Worm (Caenorhabditis elegans) whole organism, mixed stage, embryonic: Measurements from ENCODE around the gene C04A2.15.

ENCODE experiments used
- ceh-39 ChIP-seq: fragments of 150-350 bp; optimal IDR thresholded peaks from 2 replicates; lab custom pipeline; 2014; ENCODE audit warnings: missing biosample characterization, missing genetic modification characterization
- lsy-2 ChIP-seq: fragments of 150-350 bp; optimal IDR thresholded peaks from 2 replicates; lab custom pipeline; 2014; ENCODE audit warnings: missing biosample characterization, missing genetic modification characterization
- nhr-12 ChIP-seq: fragments of 150-350 bp; optimal IDR thresholded peaks from 2 replicates; lab custom pipeline; 2014; ENCODE audit warnings: missing biosample characterization, missing genetic modification characterization
- nhr-76 ChIP-seq: sonication (generic microtip); optimal IDR thresholded peaks from 2 replicates; lab custom pipeline; 2017; ENCODE audit warnings: missing biosample characterization, missing genetic modification characterization
- unc-39 ChIP-seq: fragments of 150-350 bp; optimal IDR thresholded peaks from 2 replicates; lab custom pipeline; 2014; ENCODE audit warnings: missing biosample characterization, missing genetic modification characterization
- ztf-11 ChIP-seq: fragments of 150-350 bp; optimal IDR thresholded peaks from 2 replicates; lab custom pipeline; 2014; ENCODE audit warnings: missing biosample characterization, missing genetic modification characterization

ce11 chrII:6851938-6852337 lies at the start of gene C04A2.15:
- no peak for TF ChIP-seq ztf-11
- no peak for TF ChIP-seq unc-39 (tag; lab: Kevin White, UChicago)
- TF ChIP-seq lsy-2 (tag; lab: Kevin White, UChicago) = no peak
- no peak for TF ChIP-seq ceh-39 (tag; lab: Kevin White, UChicago)
- TF ChIP-seq nhr-12 (tag; lab: Kevin White, UChicago) = no peak
- TF ChIP-seq nhr-76 = no peak
